Fruit fly (Drosophila melanogaster) whole organism, prepupa: ENCODE data around the gene CG2924.

Experiments
- Blimp-1 ChIP-seq: fragments of 200-800 bp; sonication (Bioruptor generic); optimal IDR thresholded peaks from 3 replicates; lab custom pipeline; 2017; ENCODE audit warnings: missing biosample characterization, missing genetic modification characterization, mild to moderate bottlenecking, moderate library complexity, missing genetic modification reagents
- CG11762 ChIP-seq: fragments of 200-800 bp; sonication (Bioruptor generic); optimal IDR thresholded peaks from 3 replicates; lab custom pipeline; 2016; ENCODE audit warnings: missing biosample characterization, missing genetic modification characterization; ENCODE audit not compliant: insufficient read depth
- CG11902 ChIP-seq: fragments of 200-800 bp; sonication (Bioruptor generic); optimal IDR thresholded peaks from 3 replicates; lab custom pipeline; 2016; ENCODE audit warnings: missing biosample characterization, missing genetic modification characterization
- CG15336 ChIP-seq: fragments of 200-800 bp; sonication (Bioruptor generic); IDR thresholded peaks from 2 replicates; pipeline ENCODE4 v1.3.6; 2022; ENCODE audit warnings: missing biosample characterization, missing genetic modification characterization
- CG1621 ChIP-seq: fragments of 200-800 bp; sonication (Bioruptor generic); optimal IDR thresholded peaks from 3 replicates; lab custom pipeline; 2018; ENCODE audit warnings: missing biosample characterization, mild to moderate bottlenecking, missing genetic modification characterization
- CG16779 ChIP-seq: fragments of 200-800 bp; sonication (Bioruptor generic); optimal IDR thresholded peaks from 3 replicates; lab custom pipeline; 2017; ENCODE audit warnings: missing biosample characterization, mild to moderate bottlenecking, missing genetic modification characterization
- CG3032 ChIP-seq: fragments of 200-800 bp; optimal IDR thresholded peaks from 2 replicates; lab custom pipeline; 2019; ENCODE audit warnings: missing biosample characterization, mild to moderate bottlenecking, missing genetic modification characterization, moderate library complexity
- CG31627 ChIP-seq: fragments of 200-800 bp; sonication (Bioruptor generic); optimal IDR thresholded peaks from 3 replicates; lab custom pipeline; 2016; ENCODE audit warnings: missing biosample characterization, missing genetic modification characterization
- CG32006 ChIP-seq: fragments of 200-800 bp; sonication (Bioruptor generic); optimal IDR thresholded peaks from 3 replicates; lab custom pipeline; 2017; ENCODE audit warnings: missing biosample characterization, mild to moderate bottlenecking, missing genetic modification characterization
- CG34406 ChIP-seq: fragments of 200-800 bp; sonication (Bioruptor generic); optimal IDR thresholded peaks from 3 replicates; lab custom pipeline; 2016; ENCODE audit warnings: missing biosample characterization, missing genetic modification characterization
- CG3919 ChIP-seq: fragments of 200-800 bp; sonication (Bioruptor generic); optimal IDR thresholded peaks from 3 replicates; lab custom pipeline; 2016; ENCODE audit warnings: missing biosample characterization, missing genetic modification characterization
- CG6163 ChIP-seq: fragments of 200-800 bp; sonication (Bioruptor generic); IDR thresholded peaks from 3 replicates; pipeline ENCODE4 v1.3.6; 2022; ENCODE audit warnings: missing biosample characterization, missing genetic modification characterization
- CG6276 ChIP-seq: fragments of 200-800 bp; sonication (Bioruptor generic); optimal IDR thresholded peaks from 2 replicates; lab custom pipeline; 2017; ENCODE audit warnings: missing biosample characterization, mild to moderate bottlenecking, missing genetic modification characterization
- CG6792 ChIP-seq: fragments of 200-800 bp; sonication (Bioruptor generic); optimal IDR thresholded peaks from 3 replicates; lab custom pipeline; 2016; ENCODE audit warnings: missing biosample characterization, missing genetic modification characterization
- CG6808 ChIP-seq: fragments of 200-800 bp; sonication (Bioruptor generic); optimal IDR thresholded peaks from 3 replicates; lab custom pipeline; 2017; ENCODE audit warnings: missing biosample characterization, missing genetic modification characterization, mild to moderate bottlenecking, moderate library complexity, missing genetic modification reagents
- CG6854 ChIP-seq: fragments of 200-800 bp; sonication (Bioruptor generic); optimal IDR thresholded peaks from 2 replicates; lab custom pipeline; 2017; ENCODE audit warnings: missing biosample characterization, mild to moderate bottlenecking, missing genetic modification characterization
- CG7368 ChIP-seq: fragments of 200-800 bp; sonication (Bioruptor generic); optimal IDR thresholded peaks from 3 replicates; lab custom pipeline; 2016; ENCODE audit warnings: missing biosample characterization, missing genetic modification characterization
- CG8119 ChIP-seq: fragments of 200-800 bp; sonication (Bioruptor generic); IDR thresholded peaks from 3 replicates; pipeline ENCODE4 v1.3.6; 2022; ENCODE audit warnings: missing biosample characterization, missing genetic modification characterization
- CG8632 ChIP-seq: fragments of 200-800 bp; sonication (Bioruptor generic); optimal IDR thresholded peaks from 3 replicates; lab custom pipeline; 2016; ENCODE audit warnings: missing biosample characterization, missing genetic modification characterization
- Eip75B ChIP-seq: fragments of 200-800 bp; sonication (Bioruptor generic); optimal IDR thresholded peaks from 3 replicates; lab custom pipeline; 2016; ENCODE audit warnings: missing biosample characterization, missing genetic modification characterization
- Eip78C ChIP-seq: fragments of 200-800 bp; sonication (Bioruptor generic); peaks from one replicate; lab custom pipeline; 2016; ENCODE audit warnings: missing biosample characterization, missing genetic modification characterization
- Eip93F ChIP-seq: fragments of 200-800 bp; sonication (Bioruptor generic); optimal IDR thresholded peaks from 2 replicates; lab custom pipeline; 2016; ENCODE audit warnings: missing biosample characterization, mild to moderate bottlenecking, missing genetic modification characterization
- Ets21C ChIP-seq: fragments of 200-800 bp; sonication (Bioruptor generic); optimal IDR thresholded peaks from 3 replicates; lab custom pipeline; 2016; ENCODE audit warnings: missing biosample characterization, missing genetic modification characterization
- Ets96B ChIP-seq: fragments of 200-800 bp; optimal IDR thresholded peaks from 2 replicates; lab custom pipeline; 2019; ENCODE audit warnings: missing biosample characterization, mild to moderate bottlenecking, missing genetic modification characterization, moderate library complexity
- Gug ChIP-seq: fragments of 200-800 bp; sonication (Bioruptor generic); IDR thresholded peaks from 2 replicates; pipeline ENCODE4 v1.3.6; 2022; ENCODE audit warnings: missing biosample characterization, missing genetic modification characterization
- Hr38 ChIP-seq: sonication (Bioruptor generic); optimal IDR thresholded peaks from 2 replicates; lab custom pipeline; 2016; ENCODE audit warnings: missing biosample characterization, missing genetic modification characterization
- Hr4 ChIP-seq: fragments of 200-800 bp; sonication (Bioruptor generic); optimal IDR thresholded peaks from 3 replicates; lab custom pipeline; 2016; ENCODE audit warnings: missing biosample characterization, missing genetic modification characterization
- Met ChIP-seq: fragments of 200-800 bp; sonication (Bioruptor generic); optimal IDR thresholded peaks from 3 replicates; lab custom pipeline; 2016; ENCODE audit warnings: missing biosample characterization, missing genetic modification characterization
- OdsH ChIP-seq: fragments of 200-800 bp; sonication (Bioruptor generic); optimal IDR thresholded peaks from 3 replicates; lab custom pipeline; 2016; ENCODE audit warnings: missing biosample characterization, missing genetic modification characterization
- Smox ChIP-seq: fragments of 200-800 bp; sonication (Bioruptor generic); optimal IDR thresholded peaks from 3 replicates; lab custom pipeline; 2016; ENCODE audit warnings: missing biosample characterization, missing genetic modification characterization
- Sox102F ChIP-seq: fragments of 200-800 bp; sonication (Bioruptor generic); optimal IDR thresholded peaks from 2 replicates; lab custom pipeline; 2016; ENCODE audit warnings: missing biosample characterization, mild to moderate bottlenecking, missing genetic modification characterization
- Sox14 ChIP-seq: fragments of 200-800 bp; sonication (Bioruptor generic); optimal IDR thresholded peaks from 3 replicates; lab custom pipeline; 2016; ENCODE audit warnings: missing biosample characterization, missing genetic modification characterization
- achi ChIP-seq: fragments of 200-800 bp; sonication (Bioruptor generic); optimal IDR thresholded peaks from 3 replicates; lab custom pipeline; 2016; ENCODE audit warnings: missing biosample characterization, missing genetic modification characterization
- acj6 ChIP-seq: fragments of 200-800 bp; sonication (Bioruptor generic); optimal IDR thresholded peaks from 3 replicates; lab custom pipeline; 2016; ENCODE audit warnings: missing biosample characterization, missing genetic modification characterization
- cyc ChIP-seq: fragments of 200-800 bp; sonication (Bioruptor generic); optimal IDR thresholded peaks from 3 replicates; lab custom pipeline; 2016; ENCODE audit warnings: missing biosample characterization, missing genetic modification characterization
- dsx ChIP-seq: fragments of 200-800 bp; optimal IDR thresholded peaks from 3 replicates; lab custom pipeline; 2019; ENCODE audit warnings: missing biosample characterization, mild to moderate bottlenecking, missing genetic modification characterization, moderate library complexity; ENCODE audit not compliant: poor library complexity, severe bottlenecking
- eg ChIP-seq: fragments of 200-800 bp; sonication (Bioruptor generic); IDR thresholded peaks from 3 replicates; pipeline ENCODE4 v1.3.6; 2022; ENCODE audit warnings: missing biosample characterization, missing genetic modification characterization
- esn ChIP-seq: fragments of 200-800 bp; sonication (Bioruptor generic); optimal IDR thresholded peaks from 2 replicates; lab custom pipeline; 2016; ENCODE audit warnings: missing biosample characterization, mild to moderate bottlenecking, missing genetic modification characterization, moderate library complexity
- fd85E ChIP-seq: fragments of 200-800 bp; sonication (Bioruptor generic); optimal IDR thresholded peaks from 3 replicates; lab custom pipeline; 2016; ENCODE audit warnings: missing biosample characterization, missing genetic modification characterization
- fkh ChIP-seq: fragments of 200-800 bp; sonication (Bioruptor generic); optimal IDR thresholded peaks from 3 replicates; lab custom pipeline; 2017; ENCODE audit warnings: missing biosample characterization, mild to moderate bottlenecking, missing genetic modification characterization, moderate library complexity
- lz ChIP-seq: fragments of 200-800 bp; sonication (Bioruptor generic); optimal IDR thresholded peaks from 3 replicates; lab custom pipeline; 2016; ENCODE audit warnings: missing biosample characterization, missing genetic modification characterization
- net ChIP-seq: fragments of 200-800 bp; sonication (Bioruptor generic); optimal IDR thresholded peaks from 3 replicates; lab custom pipeline; 2016; ENCODE audit warnings: missing biosample characterization, missing genetic modification characterization
- pdm3 ChIP-seq: fragments of 200-800 bp; sonication (Bioruptor generic); optimal IDR thresholded peaks from 3 replicates; lab custom pipeline; 2016; ENCODE audit warnings: missing biosample characterization, missing genetic modification characterization
- salr ChIP-seq, 2 experiments: fragments of 200-800 bp; sonication (Bioruptor generic); optimal IDR thresholded peaks; 3 replicates each; lab custom pipeline; 2016 to 2018; ENCODE audit warnings: missing biosample characterization in 2 of 2, missing genetic modification characterization in 2 of 2, mild to moderate bottlenecking in 1 of 2
- spab ChIP-seq: fragments of 200-800 bp; sonication (Bioruptor generic); optimal IDR thresholded peaks from 2 replicates; lab custom pipeline; 2017; ENCODE audit warnings: missing biosample characterization, mild to moderate bottlenecking, missing genetic modification characterization, missing genetic modification reagents
- ss ChIP-seq, 2 experiments: fragments of 200-800 bp; sonication (Bioruptor generic); optimal IDR thresholded peaks; 2 replicates in 1 of 2; 3 replicates in 1 of 2; lab custom pipeline; 2017 to 2018; ENCODE audit warnings: mild to moderate bottlenecking in 2 of 2, missing biosample characterization in 2 of 2, missing genetic modification characterization in 2 of 2, moderate library complexity in 1 of 2
- topi ChIP-seq: fragments of 200-800 bp; sonication (Bioruptor generic); optimal IDR thresholded peaks from 3 replicates; lab custom pipeline; 2016; ENCODE audit warnings: missing biosample characterization, missing genetic modification characterization
- vri ChIP-seq: fragments of 200-800 bp; sonication (Bioruptor generic); optimal IDR thresholded peaks from 3 replicates; lab custom pipeline; 2016; ENCODE audit warnings: missing biosample characterization, mild to moderate bottlenecking, missing genetic modification characterization

Gene CG2924

DNA sequence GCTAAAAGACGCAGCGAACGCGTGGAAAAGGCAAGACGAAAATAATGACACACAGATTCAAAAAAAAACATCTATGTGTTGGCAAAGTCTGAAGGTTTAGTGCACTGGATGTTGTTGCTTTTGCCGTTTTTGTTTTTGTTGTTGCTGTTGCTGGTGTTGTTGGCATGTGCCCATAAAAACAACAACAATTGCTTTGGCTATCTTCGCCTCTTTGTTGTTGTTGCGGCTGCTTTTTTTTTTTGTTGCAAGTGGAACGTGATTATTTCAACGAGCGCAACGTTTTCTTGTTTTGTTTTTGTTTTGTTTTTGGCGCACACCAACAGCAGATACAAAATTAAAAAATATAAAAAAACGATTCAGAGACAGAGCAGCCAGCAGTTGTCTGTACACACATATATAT, 18.6 kb upstream of the CG2924 start (continued):
- TF ChIP-seq CG16779 = peak; percentile 94
- TF ChIP-seq spab (GFP tag; lab: Kevin White, UChicago) = peak; percentile 87
- no peak for TF ChIP-seq fkh (GFP tag; lab: Kevin White, UChicago)
- TF ChIP-seq CG3032 = peak; percentile 65
- TF ChIP-seq CG6163 (GFP tag; lab: Robert Waterston, UW) = peak; percentile 94
- TF ChIP-seq CG11902 = no peak
- no peak for TF ChIP-seq Ets21C
- TF ChIP-seq CG34406 (GFP tag; lab: Kevin White, UChicago) = peak; percentile 46
- TF ChIP-seq CG6276 (GFP tag; lab: Kevin White, UChicago) = peak; percentile 96
- TF ChIP-seq pdm3 (GFP tag; lab: Kevin White, UChicago) = peak; percentile 56
- TF ChIP-seq CG6854 (GFP tag; lab: Kevin White, UChicago) = peak; percentile 59
- TF ChIP-seq dsx (GFP tag; lab: Kevin White, UChicago) = peak; percentile 74
- TF ChIP-seq OdsH (GFP tag; lab: Kevin White, UChicago) = peak; percentile 29
- TF ChIP-seq Gug (GFP tag; lab: Robert Waterston, UW) = peak; percentile 80
- peak; percentile 66 for TF ChIP-seq achi (GFP tag; lab: Kevin White, UChicago)
- no peak for TF ChIP-seq Blimp-1 (GFP tag; lab: Kevin White, UChicago)
- no peak for TF ChIP-seq Smox (GFP tag; lab: Kevin White, UChicago)
- TF ChIP-seq CG6792 (GFP tag; lab: Kevin White, UChicago) = no peak
- TF ChIP-seq topi = no peak
- TF ChIP-seq Eip78C (GFP tag; lab: Kevin White, UChicago) = peak; percentile 81
- TF ChIP-seq Ets96B (tag; lab: Kevin White, UChicago) = peak; percentile 61
- no peak for TF ChIP-seq Sox102F
- peak; percentile 95 for TF ChIP-seq CG8119 (GFP tag; lab: Robert Waterston, UW)
- peak; percentile 73 to 85 for TF ChIP-seq salr (GFP tag; optimal IDR thresholded peaks at IDR 0.05; lab: Kevin White, UChicago)
- peak; percentile 39 for TF ChIP-seq CG8632
- TF ChIP-seq esn (GFP tag; lab: Kevin White, UChicago) = no peak
- no peak for TF ChIP-seq Hr38 (GFP tag; lab: Kevin White, UChicago)
- TF ChIP-seq Hr4 = peak; percentile 11
- TF ChIP-seq Met (GFP tag; lab: Kevin White, UChicago) = no peak
- peak; percentile 83 for TF ChIP-seq CG1621 (tag; lab: Kevin White, UChicago)
- peak; percentile 60 for TF ChIP-seq CG7368 (GFP tag; lab: Kevin White, UChicago)
- peak; percentile 16 for TF ChIP-seq acj6 (GFP tag; lab: Kevin White, UChicago)
- TF ChIP-seq CG6808 = peak; percentile 93
- TF ChIP-seq lz (GFP tag; lab: Kevin White, UChicago) = no peak
- peak; percentile 98 to 99 for TF ChIP-seq ss (GFP tag; optimal IDR thresholded peaks at IDR 0.05; lab: Kevin White, UChicago)
- peak; percentile 85 for TF ChIP-seq net (GFP tag; lab: Kevin White, UChicago)
- no peak for TF ChIP-seq CG31627 (GFP tag; lab: Kevin White, UChicago)
- peak; percentile 72 for TF ChIP-seq CG32006 (GFP tag; lab: Kevin White, UChicago)
- TF ChIP-seq eg = peak; percentile 95

DNA sequence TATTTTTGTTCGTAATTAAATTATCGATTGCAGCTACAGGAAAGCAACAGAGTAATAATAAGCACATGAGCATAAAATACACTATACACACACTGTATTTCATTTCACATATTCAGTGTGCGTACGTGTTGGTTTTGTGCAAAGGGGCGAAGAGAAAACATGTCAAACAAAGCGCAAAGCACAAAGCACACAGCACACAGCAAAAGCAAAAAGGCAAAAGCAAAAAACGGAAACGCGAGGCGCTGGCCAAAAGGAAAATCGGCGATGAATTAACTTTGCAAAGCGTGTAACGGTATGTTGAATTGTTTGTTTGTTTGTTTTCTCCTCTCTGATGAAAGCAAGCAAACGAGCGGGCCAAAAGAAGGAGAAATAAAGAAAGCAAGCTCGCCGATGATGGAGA, 17.8 kb upstream of the CG2924 start:
- TF ChIP-seq Sox14 (GFP tag; lab: Kevin White, UChicago) (peak; percentile 33), fkh (GFP tag; lab: Kevin White, UChicago) (peak; percentile 35), fd85E (no peak), Eip75B (GFP tag; lab: Kevin White, UChicago) (no peak), dsx (GFP tag; lab: Kevin White, UChicago) (peak; percentile 33), CG3919 (GFP tag; lab: Kevin White, UChicago) (no peak), Smox (GFP tag; lab: Kevin White, UChicago) (no peak), vri (GFP tag; lab: Kevin White, UChicago) (no peak), CG6163 (GFP tag; lab: Robert Waterston, UW) (peak; percentile 64; the same call in 2 of the 3 replicates), CG16779 (no peak), Eip93F (GFP tag; lab: Kevin White, UChicago) (peak; percentile 16), pdm3 (GFP tag; lab: Kevin White, UChicago) (no peak), Met (GFP tag; lab: Kevin White, UChicago) (no peak), spab (GFP tag; lab: Kevin White, UChicago) (no peak), lz (GFP tag; lab: Kevin White, UChicago) (no peak), cyc (GFP tag; lab: Kevin White, UChicago) (no peak), CG1621 (tag; lab: Kevin White, UChicago) (no peak), CG15336 (0 out of 2 replicates have a peak, but pooled peaks have one; percentile 8), ss (GFP tag; optimal IDR thresholded peaks at IDR 0.05; lab: Kevin White, UChicago) (no peak), OdsH (GFP tag; lab: Kevin White, UChicago) (no peak), CG11762 (GFP tag; lab: Kevin White, UChicago) (no peak), Blimp-1 (GFP tag; lab: Kevin White, UChicago) (peak; percentile 9), eg (peak; percentile 50; the same call in 1 of the 3 replicates), Sox102F (peak; percentile 16), CG8632 (no peak), CG6854 (GFP tag; lab: Kevin White, UChicago) (peak; percentile 47), CG6808 (no peak)
